Worm (Caenorhabditis elegans) whole organism, young adult: ENCODE data around the gene nprt-1.

Source experiments
- B0336.3 ChIP-seq: fragments of 200-800 bp; sonication (Bioruptor generic); IDR thresholded peaks from 2 replicates; pipeline ENCODE4 v1.3.6; 2022; ENCODE audit warnings: missing genetic modification characterization, missing compliant biosample characterization
- D2030.7 ChIP-seq: fragments of 200-800 bp; sonication (Bioruptor generic); IDR thresholded peaks from 2 replicates; pipeline ENCODE4 v1.3.6; 2022; ENCODE audit warnings: missing genetic modification reagents, missing genetic modification characterization, missing compliant biosample characterization
- F37B4.10 ChIP-seq: fragments of 200-800 bp; sonication (Bioruptor generic); IDR thresholded peaks from 2 replicates; pipeline ENCODE4 v1.3.6; 2022; ENCODE audit warnings: missing genetic modification characterization, missing compliant biosample characterization
- F39B2.1 ChIP-seq: fragments of 200-800 bp; sonication (Bioruptor generic); IDR thresholded peaks from 2 replicates; pipeline ENCODE4 v1.3.6; 2022; ENCODE audit warnings: missing genetic modification reagents, missing genetic modification characterization, missing compliant biosample characterization
- F49E8.2 ChIP-seq: sonication (generic microtip); optimal IDR thresholded peaks from 3 replicates; lab custom pipeline; 2017; ENCODE audit warnings: missing genetic modification characterization, mild to moderate bottlenecking, missing compliant biosample characterization, antibody characterized with exemption, moderate library complexity; ENCODE audit not compliant: insufficient read depth
- F55B11.4 ChIP-seq: sonication (generic microtip); optimal IDR thresholded peaks from 2 replicates; lab custom pipeline; 2016; ENCODE audit warnings: missing compliant biosample characterization, missing genetic modification characterization, borderline replicate concordance; ENCODE audit not compliant: insufficient read depth
- T26A5.8 ChIP-seq: sonication (generic microtip); optimal IDR thresholded peaks from 2 replicates; lab custom pipeline; 2016; ENCODE audit warnings: missing genetic modification characterization, missing compliant biosample characterization
- Y53G8AR.9 ChIP-seq: fragments of 200-800 bp; sonication (Bioruptor generic); conservative IDR thresholded peaks from 2 replicates; pipeline ENCODE4 v1.3.6; 2022; ENCODE audit warnings: missing genetic modification reagents, missing genetic modification characterization, missing compliant biosample characterization
- ceh-27 ChIP-seq: fragments of 200-800 bp; sonication (Bioruptor generic); optimal IDR thresholded peaks from 2 replicates; lab custom pipeline; 2018; ENCODE audit warnings: mild to moderate bottlenecking, missing genetic modification characterization, moderate library complexity, missing compliant biosample characterization
- ceh-79 ChIP-seq: sonication (generic microtip); optimal IDR thresholded peaks from 2 replicates; lab custom pipeline; 2017; ENCODE audit warnings: mild to moderate bottlenecking, missing genetic modification characterization, missing compliant biosample characterization
- egrh-3 ChIP-seq: fragments of 200-800 bp; sonication (Bioruptor generic); IDR thresholded peaks from 2 replicates; pipeline ENCODE4 v1.3.6; 2022; ENCODE audit warnings: missing genetic modification reagents, missing genetic modification characterization, missing compliant biosample characterization
- ekl-4 ChIP-seq: fragments of 200-800 bp; sonication (Bioruptor generic); IDR thresholded peaks from 2 replicates; pipeline ENCODE4 v1.3.6; 2022; ENCODE audit warnings: missing genetic modification reagents, missing genetic modification characterization, missing compliant biosample characterization
- ets-4 ChIP-seq: fragments of 200-800 bp; sonication (Bioruptor generic); optimal IDR thresholded peaks from 2 replicates; lab custom pipeline; 2018; ENCODE audit warnings: mild to moderate bottlenecking, missing genetic modification characterization, missing compliant biosample characterization
- him-1 ChIP-seq: sonication (generic microtip); optimal IDR thresholded peaks from 2 replicates; lab custom pipeline; 2016; ENCODE audit warnings: missing genotype, missing genetic modification reagents, missing genetic modification characterization, missing compliant biosample characterization
- hlh-26 ChIP-seq: fragments of 200-800 bp; sonication (Bioruptor generic); conservative IDR thresholded peaks from 2 replicates; pipeline ENCODE4 v1.3.6; 2022; ENCODE audit warnings: missing genetic modification reagents, missing genetic modification characterization, missing compliant biosample characterization
- hsf-1 ChIP-seq: fragments of 200-800 bp; sonication (Bioruptor generic); IDR thresholded peaks from 2 replicates; pipeline ENCODE4 v1.3.6; 2022; ENCODE audit warnings: missing genetic modification reagents, missing genetic modification characterization, missing compliant biosample characterization
- lir-1 ChIP-seq: fragments of 200-800 bp; sonication (Bioruptor generic); conservative IDR thresholded peaks from 2 replicates; pipeline ENCODE4 v1.3.6; 2022; ENCODE audit warnings: missing genetic modification reagents, missing genetic modification characterization, missing compliant biosample characterization
- madf-3 ChIP-seq: fragments of 200-800 bp; sonication (Bioruptor generic); IDR thresholded peaks from 2 replicates; pipeline ENCODE4 v1.3.6; 2022; ENCODE audit warnings: missing genetic modification reagents, missing genetic modification characterization, missing compliant biosample characterization
- mcd-1 ChIP-seq: fragments of 200-800 bp; sonication (Bioruptor generic); IDR thresholded peaks from 2 replicates; pipeline ENCODE4 v1.3.6; 2022; ENCODE audit warnings: missing genetic modification reagents, missing genetic modification characterization, missing compliant biosample characterization
- mel-28 ChIP-seq: sonication (generic microtip); optimal IDR thresholded peaks from 2 replicates; lab custom pipeline; 2016; ENCODE audit warnings: borderline replicate concordance, mild to moderate bottlenecking, missing genetic modification characterization, missing compliant biosample characterization
- nhr-27 ChIP-seq: fragments of 200-800 bp; sonication (Bioruptor generic); optimal IDR thresholded peaks from 2 replicates; lab custom pipeline; 2018; ENCODE audit warnings: mild to moderate bottlenecking, missing genetic modification characterization, moderate library complexity, missing compliant biosample characterization
- snpc-4 ChIP-seq, 5 experiments: fragments of 150-350 bp in 1 of 5; sonication (generic microtip) in 4 of 5; optimal IDR thresholded peaks; 2 replicates each; lab custom pipeline; 2014 to 2018; ENCODE audit warnings: missing genetic modification characterization in 5 of 5, missing biosample characterization in 3 of 5, antibody characterized with exemption in 2 of 5, mild to moderate bottlenecking in 2 of 5, missing compliant biosample characterization in 2 of 5, missing genotype in 2 of 5, moderate library complexity in 2 of 5, missing genetic modification reagents in 1 of 5
- sptf-2 ChIP-seq: fragments of 200-800 bp; sonication (Bioruptor generic); optimal IDR thresholded peaks from 2 replicates; lab custom pipeline; 2018; ENCODE audit warnings: mild to moderate bottlenecking, missing genetic modification characterization, missing compliant biosample characterization
- unc-130 ChIP-seq: sonication (generic microtip); optimal IDR thresholded peaks from 2 replicates; lab custom pipeline; 2016; ENCODE audit warnings: missing genetic modification reagents, missing genetic modification characterization, missing compliant biosample characterization
- unc-62 ChIP-seq: fragments of 150-350 bp; optimal IDR thresholded peaks from 2 replicates; lab custom pipeline; 2014; ENCODE audit warnings: missing biosample characterization, missing genetic modification reagents, missing genetic modification characterization
- zfh-2 ChIP-seq: fragments of 200-800 bp; sonication (Bioruptor generic); conservative IDR thresholded peaks from 2 replicates; pipeline ENCODE4 v1.3.6; 2022; ENCODE audit warnings: missing genetic modification reagents, missing genetic modification characterization, missing compliant biosample characterization
- zim-3 ChIP-seq: sonication (generic microtip); optimal IDR thresholded peaks from 2 replicates; lab custom pipeline; 2017; ENCODE audit warnings: mild to moderate bottlenecking, missing genetic modification characterization, moderate library complexity, missing compliant biosample characterization
- ztf-18 ChIP-seq: sonication (generic microtip); optimal IDR thresholded peaks from 2 replicates; lab custom pipeline; 2016; ENCODE audit warnings: missing genotype, mild to moderate bottlenecking, missing genetic modification characterization, missing compliant biosample characterization
- ztf-28 ChIP-seq: fragments of 200-800 bp; sonication (Bioruptor generic); IDR thresholded peaks from 2 replicates; pipeline ENCODE4 v1.3.6; 2022; ENCODE audit warnings: missing genetic modification reagents, missing genetic modification characterization, missing compliant biosample characterization

Gene nprt-1

DNA sequence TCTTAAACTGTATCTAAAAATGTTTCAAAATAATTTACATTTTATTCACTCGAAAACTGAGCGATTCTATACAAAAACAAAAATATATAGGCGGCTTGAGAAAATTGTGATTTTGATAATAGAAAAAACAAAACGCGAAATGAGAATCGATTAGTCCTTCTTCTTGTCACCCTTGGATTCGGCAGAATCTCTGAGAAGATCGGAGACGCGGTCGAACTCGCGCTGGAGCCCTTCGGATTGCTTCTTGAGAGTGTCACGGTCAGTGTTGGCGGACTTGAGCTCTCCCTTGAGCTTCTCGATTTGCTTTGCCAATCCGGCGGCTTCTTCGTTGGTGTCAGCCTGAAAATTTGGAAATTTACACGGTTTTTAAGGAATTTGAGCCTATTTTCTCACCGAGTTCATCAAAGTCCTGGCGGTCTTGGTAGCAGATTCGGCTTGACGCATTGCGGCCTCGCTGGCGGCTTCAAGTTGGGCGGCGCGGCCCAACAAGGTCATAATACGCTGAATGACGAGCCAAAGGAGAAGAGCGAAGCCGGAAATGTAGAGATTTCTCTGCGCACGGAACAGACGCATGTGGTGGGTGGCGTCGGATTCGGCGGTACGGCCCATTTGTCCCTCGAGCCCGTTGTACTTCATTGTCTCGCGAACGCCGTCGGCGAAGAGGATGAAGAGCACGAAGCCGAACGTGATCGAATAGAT lies 1.4 kb upstream of the nprt-1 start (continued):
- no peak for TF ChIP-seq nhr-27 (tag; lab: Kevin White, UChicago)
- 0 out of 2 replicates have a peak, but pooled peaks have one; percentile 8 for TF ChIP-seq D2030.7 (GFP tag; lab: Robert Waterston, UW)
- TF ChIP-seq hlh-26 (GFP tag; lab: Robert Waterston, UW): no peak
- no peak for TF ChIP-seq madf-3 (GFP tag; lab: Robert Waterston, UW)

DNA sequence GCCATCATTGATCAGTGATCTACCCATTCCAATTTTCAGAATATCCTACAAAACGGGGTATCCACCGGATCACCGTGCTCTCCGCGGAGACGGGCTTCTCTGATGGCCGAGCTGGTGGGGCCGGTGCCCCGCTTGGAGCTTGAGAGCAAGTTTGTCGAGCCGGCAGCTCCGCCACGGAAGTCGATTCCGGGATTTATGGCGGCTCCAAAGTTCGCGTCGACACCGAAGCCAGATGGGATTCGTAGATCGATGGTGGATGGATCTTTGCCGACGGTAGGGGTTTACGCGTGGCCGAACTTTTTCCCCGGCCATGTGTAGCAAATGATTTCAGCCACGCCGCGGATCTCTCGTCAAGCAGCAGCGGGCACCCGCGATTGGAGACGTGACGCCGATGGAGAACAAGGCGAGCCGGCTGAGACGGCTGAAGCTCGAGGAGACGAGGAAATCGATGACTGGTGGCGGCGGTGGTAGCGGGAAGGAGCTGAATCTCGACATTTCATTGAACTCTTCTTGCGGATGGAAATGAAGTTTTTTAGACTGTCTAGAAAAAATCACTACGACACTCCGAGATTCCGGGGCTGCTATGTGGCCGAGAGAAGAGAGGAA lies 1.7 kb downstream of the nprt-1 start:
- TF ChIP-seq B0336.3 (GFP tag; lab: Robert Waterston, UW) (no peak), snpc-4 (GFP tag; optimal IDR thresholded peaks at IDR 0.05; lab: Kevin White, UChicago) (no peak), snpc-4 (tag; optimal IDR thresholded peaks at IDR 0.05; lab: Kevin White, UChicago) (no peak), unc-62 (GFP tag; lab: Kevin White, UChicago) (no peak), ets-4 (GFP tag; lab: Kevin White, UChicago) (no peak), ekl-4 (GFP tag; lab: Robert Waterston, UW) (no peak), egrh-3 (GFP tag; lab: Robert Waterston, UW) (peak; percentile 78; the same call in 1 of the 2 replicates), zfh-2 (GFP tag; lab: Robert Waterston, UW) (peak; percentile 90), mcd-1 (GFP tag; lab: Robert Waterston, UW) (0 out of 2 replicates have a peak, but pooled peaks have one; percentile 25), zim-3 (tag; lab: Kevin White, UChicago) (peak; percentile 29), ztf-28 (GFP tag; lab: Robert Waterston, UW) (no peak)

DNA sequence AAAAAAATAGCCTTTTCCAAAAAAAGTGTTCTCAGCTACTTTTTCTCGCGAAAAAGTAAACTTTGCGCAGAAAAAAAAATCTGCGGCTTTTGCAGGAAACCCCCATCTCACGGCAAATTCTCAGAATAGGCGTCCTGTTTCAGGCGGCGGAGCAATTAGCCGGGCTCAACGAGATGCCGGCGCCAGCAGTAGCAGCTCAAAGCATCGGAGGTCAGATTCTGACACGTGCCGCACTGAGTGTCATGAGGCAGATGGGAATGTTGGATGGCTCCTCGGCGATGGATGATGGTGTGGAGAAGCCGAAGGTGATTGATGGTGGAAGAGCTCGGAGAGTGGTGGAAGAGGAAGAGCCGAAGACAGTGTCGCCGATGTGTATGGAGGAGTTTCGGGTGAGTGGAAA lies 3.0 kb downstream of the nprt-1 start:
- TF ChIP-seq nhr-27 (tag; lab: Kevin White, UChicago) (no peak), hsf-1 (GFP tag; lab: Robert Waterston, UW) (peak; percentile 15; the same call in 1 of the 2 replicates), unc-130 (GFP tag; lab: Kevin White, UChicago) (no peak), lir-1 (GFP tag; lab: Robert Waterston, UW) (no peak), F37B4.10 (GFP tag; lab: Robert Waterston, UW) (0 out of 2 replicates have a peak, but pooled peaks have one; percentile 11), egrh-3 (GFP tag; lab: Robert Waterston, UW) (peak; percentile 22; the same call in 1 of the 2 replicates), T26A5.8 (no peak), him-1 (tag; lab: Kevin White, UChicago) (no peak), F55B11.4 (tag; lab: Kevin White, UChicago) (no peak), zfh-2 (GFP tag; lab: Robert Waterston, UW) (peak; percentile 77), mcd-1 (GFP tag; lab: Robert Waterston, UW) (0 out of 2 replicates have a peak, but pooled peaks have one; percentile 18), ekl-4 (GFP tag; lab: Robert Waterston, UW) (no peak)

DNA sequence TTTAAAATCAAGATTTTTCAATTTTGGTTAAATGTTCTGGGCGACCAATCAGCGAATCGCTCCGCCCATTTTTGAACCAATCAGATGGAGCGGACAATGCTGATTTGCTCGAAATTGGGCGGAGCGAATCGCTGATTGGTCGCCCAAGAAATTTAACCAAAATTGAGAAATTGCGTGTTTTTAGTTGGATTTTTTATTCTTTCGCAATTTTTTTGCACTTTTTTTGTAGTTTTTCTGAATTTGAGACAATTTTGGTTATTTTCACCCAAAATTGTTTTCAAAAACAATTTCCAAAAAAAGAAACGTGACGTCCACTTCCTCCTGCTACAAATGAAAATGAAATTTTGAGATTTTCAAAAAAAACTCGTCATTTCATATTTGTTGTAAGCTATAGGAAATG lies 3.6 kb downstream of the nprt-1 start, which contains the start of gene dml-1:
Gene dml-1 (plus strand): TSS at position 301 of the 400 bp plus-strand sequence.
- TF ChIP-seq F39B2.1: no peak
- TF ChIP-seq mel-28 (tag; lab: Kevin White, UChicago): no peak
- TF ChIP-seq madf-3 (GFP tag; lab: Robert Waterston, UW): no peak
- TF ChIP-seq ceh-27 (GFP tag; lab: Kevin White, UChicago): no peak
- TF ChIP-seq ztf-18 (tag; lab: Kevin White, UChicago): no peak
- TF ChIP-seq ceh-79 (tag; lab: Kevin White, UChicago): no peak
- TF ChIP-seq Y53G8AR.9: no peak
- no peak for TF ChIP-seq F49E8.2 (tag; lab: Kevin White, UChicago)
- no peak for TF ChIP-seq sptf-2
